Worm (Caenorhabditis elegans) whole organism, L4 larva: ENCODE results near the gene T22F3.7.

Source experiments
- arid-1 ChIP-seq: fragments of 200-800 bp; sonication (Bioruptor generic); conservative IDR thresholded peaks from 2 replicates; pipeline ENCODE4 v1.3.6; 2022; ENCODE audit warnings: missing genetic modification reagents, missing genetic modification characterization, missing compliant biosample characterization
- nhr-237 ChIP-seq: sonication (generic microtip); optimal IDR thresholded peaks from 2 replicates; lab custom pipeline; 2017; ENCODE audit warnings: missing biosample characterization, missing genetic modification characterization
- nhr-42 ChIP-seq: fragments of 200-800 bp; sonication (Bioruptor generic); IDR thresholded peaks from 2 replicates; pipeline ENCODE4 v1.3.6; 2022; ENCODE audit warnings: missing genetic modification characterization, missing compliant biosample characterization
- saeg-2 ChIP-seq: fragments of 200-800 bp; sonication (Bioruptor generic); IDR thresholded peaks from 2 replicates; pipeline ENCODE4 v1.3.6; 2022; ENCODE audit warnings: missing genetic modification reagents, missing genetic modification characterization, missing compliant biosample characterization
- unc-130 ChIP-seq: sonication (generic microtip); optimal IDR thresholded peaks from 2 replicates; lab custom pipeline; 2016; ENCODE audit warnings: missing genetic modification reagents, missing genetic modification characterization, missing compliant biosample characterization
- unc-62 ChIP-seq, 3 experiments: fragments of 150-350 bp in 1 of 3; sonication (generic microtip); optimal IDR thresholded peaks in 2 of 3; peaks in 1 of 3; 1 replicate in 1 of 3; 2 replicates in 2 of 3; lab custom pipeline; 2014 to 2017; ENCODE audit warnings: missing biosample characterization in 3 of 3, missing genetic modification characterization in 3 of 3, missing genetic modification reagents in 3 of 3, missing genotype in 1 of 3

ce11 chrV:3551765-3552164, 48.7 kb downstream of the T22F3.7 start, which contains the start of gene grl-28:
- no peak for TF ChIP-seq nhr-237 (tag; lab: Kevin White, UChicago)
- no peak for TF ChIP-seq unc-130 (GFP tag; lab: Kevin White, UChicago)
- TF ChIP-seq nhr-42 (GFP tag; lab: Robert Waterston, UW) = no peak
- TF ChIP-seq arid-1 (GFP tag; lab: Robert Waterston, UW) = no peak
- no peak for TF ChIP-seq saeg-2 (GFP tag; lab: Robert Waterston, UW)
- no peak for TF ChIP-seq unc-62 (GFP tag; optimal IDR thresholded peaks at IDR 0.05 in 1 of 2; lab: Kevin White, UChicago)
- TF ChIP-seq unc-62 (tag; optimal IDR thresholded peaks at IDR 0.05; lab: Kevin White, UChicago) = no peak
